Worm (Caenorhabditis elegans) whole organism, late embryonic: ENCODE results near the gene ssq-2.

Source experiments
- C08G9.2 ChIP-seq: sonication (generic microtip); optimal IDR thresholded peaks from 2 replicates; lab custom pipeline; 2016; ENCODE audit warnings: mild to moderate bottlenecking, missing genetic modification characterization, moderate library complexity, missing compliant biosample characterization
- C38D4.7 ChIP-seq: fragments of 200-800 bp; sonication (Bioruptor generic); optimal IDR thresholded peaks from 2 replicates; lab custom pipeline; 2018; ENCODE audit warnings: mild to moderate bottlenecking, missing genetic modification characterization, moderate library complexity, missing compliant biosample characterization
- F13H6.1 ChIP-seq: sonication (generic microtip); optimal IDR thresholded peaks from 2 replicates; lab custom pipeline; 2016; ENCODE audit warnings: missing genetic modification characterization, missing compliant biosample characterization
- K02D7.2 ChIP-seq: sonication (generic microtip); optimal IDR thresholded peaks from 2 replicates; lab custom pipeline; 2017; ENCODE audit warnings: mild to moderate bottlenecking, missing genetic modification characterization, missing compliant biosample characterization
- ahr-1 ChIP-seq: sonication (generic microtip); optimal IDR thresholded peaks from 2 replicates; lab custom pipeline; 2016; ENCODE audit warnings: missing genetic modification characterization, missing compliant biosample characterization
- ama-1 ChIP-seq: fragments of 150-350 bp; optimal IDR thresholded peaks from 2 replicates; lab custom pipeline; 2014
- ceh-2 ChIP-seq: sonication (generic microtip); optimal IDR thresholded peaks from 2 replicates; lab custom pipeline; 2016; ENCODE audit warnings: missing genotype, missing genetic modification characterization, missing compliant biosample characterization
- ceh-22 ChIP-seq: sonication (generic microtip); optimal IDR thresholded peaks from 2 replicates; lab custom pipeline; 2017; ENCODE audit warnings: missing biosample characterization, missing genetic modification characterization
- ceh-24 ChIP-seq: sonication (generic microtip); optimal IDR thresholded peaks from 2 replicates; lab custom pipeline; 2016; ENCODE audit warnings: mild to moderate bottlenecking, missing genetic modification characterization, missing compliant biosample characterization
- ceh-34 ChIP-seq: sonication (generic microtip); optimal IDR thresholded peaks from 2 replicates; lab custom pipeline; 2016; ENCODE audit warnings: mild to moderate bottlenecking, missing genetic modification characterization, missing compliant biosample characterization
- ceh-45 ChIP-seq: fragments of 200-800 bp; sonication (Bioruptor generic); IDR thresholded peaks from 2 replicates; pipeline ENCODE4 v1.3.6; 2022; ENCODE audit warnings: missing genetic modification reagents, missing genetic modification characterization, missing compliant biosample characterization
- ceh-6 ChIP-seq: fragments of 200-800 bp; sonication (Bioruptor generic); optimal IDR thresholded peaks from 2 replicates; lab custom pipeline; 2018; ENCODE audit warnings: mild to moderate bottlenecking, missing genetic modification characterization, missing compliant biosample characterization
- ceh-9 ChIP-seq: sonication (generic microtip); optimal IDR thresholded peaks from 2 replicates; lab custom pipeline; 2016; ENCODE audit warnings: mild to moderate bottlenecking, missing genetic modification characterization, inconsistent platforms, missing compliant biosample characterization
- elt-4 ChIP-seq: sonication (generic microtip); optimal IDR thresholded peaks from 2 replicates; lab custom pipeline; 2016; ENCODE audit warnings: missing genetic modification characterization, missing compliant biosample characterization
- ets-4 ChIP-seq: sonication (generic microtip); optimal IDR thresholded peaks from 2 replicates; lab custom pipeline; 2016; ENCODE audit warnings: missing genetic modification characterization, missing compliant biosample characterization
- fax-1 ChIP-seq: sonication (generic microtip); optimal IDR thresholded peaks from 2 replicates; lab custom pipeline; 2016; ENCODE audit warnings: missing genotype, missing genetic modification characterization, missing compliant biosample characterization
- hlh-13 ChIP-seq: fragments of 200-800 bp; sonication (Bioruptor generic); optimal IDR thresholded peaks from 2 replicates; lab custom pipeline; 2018; ENCODE audit warnings: mild to moderate bottlenecking, missing genetic modification characterization, missing compliant biosample characterization
- hlh-15 ChIP-seq: sonication (generic microtip); optimal IDR thresholded peaks from 2 replicates; lab custom pipeline; 2016; ENCODE audit warnings: missing genetic modification characterization, missing compliant biosample characterization
- hlh-30 ChIP-seq: sonication (generic microtip); optimal IDR thresholded peaks from 2 replicates; lab custom pipeline; 2017; ENCODE audit warnings: antibody characterized with exemption, missing genetic modification characterization, missing compliant biosample characterization; ENCODE audit not compliant: insufficient read depth
- hlh-6 ChIP-seq: sonication (generic microtip); optimal IDR thresholded peaks from 2 replicates; lab custom pipeline; 2016; ENCODE audit warnings: missing genotype, missing genetic modification characterization, missing compliant biosample characterization
- lin-11 ChIP-seq: fragments of 200-800 bp; sonication (Bioruptor generic); optimal IDR thresholded peaks from 2 replicates; lab custom pipeline; 2018; ENCODE audit warnings: mild to moderate bottlenecking, missing genetic modification characterization, missing compliant biosample characterization
- madf-2 ChIP-seq: sonication (generic microtip); optimal IDR thresholded peaks from 2 replicates; lab custom pipeline; 2017; ENCODE audit warnings: missing genetic modification characterization, missing compliant biosample characterization
- nfya-1 ChIP-seq: sonication (generic microtip); optimal IDR thresholded peaks from 2 replicates; lab custom pipeline; 2017; ENCODE audit warnings: missing genetic modification characterization, mild to moderate bottlenecking, missing compliant biosample characterization, antibody characterized with exemption, moderate library complexity
- nhr-11 ChIP-seq: fragments of 150-350 bp; optimal IDR thresholded peaks from 2 replicates; lab custom pipeline; 2014; ENCODE audit warnings: missing biosample characterization, missing genetic modification characterization
- nhr-232 ChIP-seq: sonication (generic microtip); optimal IDR thresholded peaks from 2 replicates; lab custom pipeline; 2016; ENCODE audit warnings: missing genetic modification characterization, missing compliant biosample characterization
- npax-4 ChIP-seq: sonication (generic microtip); optimal IDR thresholded peaks from 2 replicates; lab custom pipeline; 2016; ENCODE audit warnings: missing genetic modification characterization, missing compliant biosample characterization
- odd-2 ChIP-seq: sonication (generic microtip); optimal IDR thresholded peaks from 2 replicates; lab custom pipeline; 2017; ENCODE audit warnings: antibody characterized with exemption, mild to moderate bottlenecking, missing genetic modification characterization, missing compliant biosample characterization
- pag-3 ChIP-seq: sonication (generic microtip); optimal IDR thresholded peaks from 2 replicates; lab custom pipeline; 2016; ENCODE audit warnings: missing compliant biosample characterization, missing genetic modification characterization, borderline replicate concordance
- pat-9 ChIP-seq: fragments of 200-800 bp; sonication (Bioruptor generic); optimal IDR thresholded peaks from 2 replicates; lab custom pipeline; 2018; ENCODE audit warnings: mild to moderate bottlenecking, missing genetic modification characterization, moderate library complexity, missing compliant biosample characterization
- pha-4 ChIP-seq: fragments of 150-350 bp; optimal IDR thresholded peaks from 2 replicates; lab custom pipeline; 2018; ENCODE audit warnings: missing biosample characterization, missing genetic modification reagents, missing genetic modification characterization
- pqm-1 ChIP-seq: sonication (generic microtip); optimal IDR thresholded peaks from 2 replicates; lab custom pipeline; 2016; ENCODE audit warnings: missing genetic modification characterization, missing compliant biosample characterization
- pros-1 ChIP-seq: fragments of 150-350 bp; optimal IDR thresholded peaks from 2 replicates; lab custom pipeline; 2014; ENCODE audit warnings: missing biosample characterization, missing genetic modification reagents, missing genetic modification characterization
- ref-2 ChIP-seq: sonication (generic microtip); optimal IDR thresholded peaks from 2 replicates; lab custom pipeline; 2016; ENCODE audit warnings: missing genetic modification characterization, missing compliant biosample characterization
- rnt-1 ChIP-seq: sonication (generic microtip); optimal IDR thresholded peaks from 2 replicates; lab custom pipeline; 2016; ENCODE audit warnings: missing genetic modification characterization, missing compliant biosample characterization
- sdc-2 ChIP-seq: sonication (generic microtip); optimal IDR thresholded peaks from 2 replicates; lab custom pipeline; 2016; ENCODE audit warnings: missing genotype, missing genetic modification characterization, missing compliant biosample characterization
- sox-2 ChIP-seq: fragments of 200-800 bp; sonication (Bioruptor generic); IDR thresholded peaks from 2 replicates; pipeline ENCODE4 v1.3.6; 2022; ENCODE audit warnings: missing genetic modification reagents, missing genetic modification characterization, missing compliant biosample characterization
- sox-4 ChIP-seq: sonication (generic microtip); optimal IDR thresholded peaks from 2 replicates; lab custom pipeline; 2017; ENCODE audit warnings: mild to moderate bottlenecking, missing genetic modification characterization, inconsistent platforms, missing compliant biosample characterization
- tbx-2 ChIP-seq: sonication (generic microtip); optimal IDR thresholded peaks from 2 replicates; lab custom pipeline; 2016; ENCODE audit warnings: missing genetic modification characterization, missing compliant biosample characterization
- tbx-7 ChIP-seq: sonication (generic microtip); optimal IDR thresholded peaks from 2 replicates; lab custom pipeline; 2016; ENCODE audit warnings: missing genotype, missing genetic modification characterization, missing compliant biosample characterization
- ttx-3 ChIP-seq: sonication (generic microtip); optimal IDR thresholded peaks from 2 replicates; lab custom pipeline; 2016; ENCODE audit warnings: missing genetic modification reagents, missing genetic modification characterization, missing compliant biosample characterization
- unc-3 ChIP-seq, 2 experiments: fragments of 200-800 bp in 1 of 2; sonication (Bioruptor generic) in 1 of 2; sonication (generic microtip) in 1 of 2; conservative IDR thresholded peaks in 1 of 2; optimal IDR thresholded peaks in 1 of 2; 2 replicates each; pipeline versions ENCODE4 v1.3.6 to Lab custom; 2016 to 2022; ENCODE audit warnings: missing compliant biosample characterization in 2 of 2, missing genetic modification characterization in 2 of 2, missing genetic modification reagents in 1 of 2
- unc-42 ChIP-seq: sonication (generic microtip); optimal IDR thresholded peaks from 2 replicates; lab custom pipeline; 2016; ENCODE audit warnings: missing genotype, missing genetic modification characterization, missing compliant biosample characterization
- zip-5 ChIP-seq: sonication (generic microtip); optimal IDR thresholded peaks from 2 replicates; lab custom pipeline; 2016; ENCODE audit warnings: missing genetic modification characterization, missing compliant biosample characterization

ssq-2 gene

DNA sequence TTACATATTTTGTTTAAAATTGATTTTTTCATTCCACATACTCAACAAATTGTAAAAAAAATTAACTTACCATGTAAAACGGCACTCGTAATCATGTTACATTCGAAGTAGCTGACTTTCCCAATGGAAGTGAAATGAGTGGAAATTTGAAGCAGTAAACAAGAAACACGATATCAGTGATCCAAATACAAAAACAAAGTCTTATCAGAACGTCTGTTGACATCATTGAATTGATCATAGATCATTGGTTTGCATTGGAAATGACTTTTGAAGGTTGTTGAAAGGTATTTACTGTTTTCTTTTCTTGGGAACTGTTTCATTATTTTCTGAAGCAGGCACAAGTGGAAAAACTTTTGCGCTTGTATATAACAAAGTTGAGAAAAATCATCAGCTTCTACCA is 19.9 kb upstream of the ssq-2 start, which contains the start of gene Y9C9A.16:
Gene Y9C9A.16 (minus strand): TSS at position 131 of the 400 bp plus-strand sequence.
- TF ChIP-seq sox-4 = no peak
- TF ChIP-seq ceh-24 = no peak
- TF ChIP-seq ets-4 = no peak
- TF ChIP-seq npax-4 (tag; lab: Kevin White, UChicago) = no peak
- no peak for TF ChIP-seq pag-3 (tag; lab: Kevin White, UChicago)
- TF ChIP-seq sox-2 (GFP tag; lab: Robert Waterston, UW) = no peak
- no peak for TF ChIP-seq ceh-22 (tag; lab: Kevin White, UChicago)
- TF ChIP-seq unc-3 (GFP tag; conservative IDR thresholded peaks at IDR 0.05; lab: Robert Waterston, UW) = no peak
- no peak for TF ChIP-seq unc-3 (tag; optimal IDR thresholded peaks at IDR 0.05; lab: Kevin White, UChicago)
- no peak for TF ChIP-seq odd-2
- TF ChIP-seq madf-2 = no peak

DNA sequence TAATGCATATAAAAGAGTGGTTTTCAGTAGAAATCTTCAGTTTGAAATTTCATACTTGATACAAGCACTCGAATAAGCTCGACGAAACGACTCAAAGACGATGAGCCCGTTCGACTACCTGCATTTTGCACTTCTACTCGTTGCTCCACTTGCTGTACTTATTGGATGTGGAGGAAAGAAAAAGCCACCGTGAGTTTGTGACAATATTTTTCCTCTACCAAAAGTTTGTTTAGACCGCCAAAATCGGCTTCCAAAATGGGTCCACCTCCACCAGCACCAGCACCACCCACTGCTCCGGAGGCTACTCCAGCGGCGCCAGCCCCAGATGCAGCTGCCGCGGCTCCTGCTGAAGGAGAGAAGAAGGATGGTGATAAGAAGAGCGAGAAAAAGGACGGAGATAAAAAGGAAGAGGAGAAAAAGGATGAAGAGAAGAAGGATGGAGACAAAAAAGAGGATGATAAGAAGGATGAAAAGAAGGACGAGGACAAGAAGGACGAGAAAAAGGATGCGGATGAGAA is 18.7 kb upstream of the ssq-2 start, which contains the start of gene E03H12.5:
Gene E03H12.5 (plus strand): TSS at position 51 of the 518 bp plus-strand sequence.
- no peak for TF ChIP-seq nhr-232
- TF ChIP-seq pat-9 (tag; lab: Kevin White, UChicago) = no peak
- no peak for TF ChIP-seq tbx-2 (tag; lab: Kevin White, UChicago)
- no peak for TF ChIP-seq ets-4
- TF ChIP-seq rnt-1 (tag; lab: Kevin White, UChicago) = no peak
- TF ChIP-seq tbx-7 (tag; lab: Kevin White, UChicago) = no peak
- no peak for TF ChIP-seq zip-5 (tag; lab: Kevin White, UChicago)
- TF ChIP-seq ttx-3 = no peak
- TF ChIP-seq fax-1 = no peak
- no peak for TF ChIP-seq hlh-30 (tag; lab: Kevin White, UChicago)
- no peak for TF ChIP-seq unc-42 (tag; lab: Kevin White, UChicago)
- TF ChIP-seq, all 69 proteins: peak for 0

DNA sequence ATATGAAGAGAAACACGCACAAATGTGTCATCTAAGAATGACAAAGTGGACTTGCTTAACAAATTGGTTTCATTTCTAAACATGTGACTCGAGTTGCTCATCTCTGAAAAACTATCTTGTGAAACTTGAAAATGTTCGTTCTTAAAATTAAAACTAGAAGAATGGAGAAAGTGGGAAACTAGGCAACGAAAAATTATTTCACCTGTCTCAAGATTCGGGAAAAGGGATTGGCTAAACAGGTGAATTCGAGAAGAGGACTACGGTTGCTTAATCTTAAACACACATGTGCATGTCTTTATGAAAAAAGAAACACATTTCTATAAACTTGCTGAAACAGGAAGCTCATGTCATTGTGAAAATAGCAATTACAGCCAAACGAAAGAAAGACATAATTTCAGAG is 14.9 kb upstream of the ssq-2 start, which contains the start of gene srz-24:
Gene srz-24 (minus strand): TSS at position 101 of the 400 bp plus-strand sequence.
- TF ChIP-seq pqm-1 (tag; lab: Kevin White, UChicago) = no peak
- TF ChIP-seq lin-11 (tag; lab: Kevin White, UChicago) = no peak
- no peak for TF ChIP-seq ceh-24
- no peak for TF ChIP-seq ceh-34 (tag; lab: Kevin White, UChicago)
- no peak for TF ChIP-seq C38D4.7 (GFP tag; lab: Kevin White, UChicago)
- no peak for TF ChIP-seq pha-4 (tag; lab: Kevin White, UChicago)
- TF ChIP-seq ref-2 (tag; lab: Kevin White, UChicago) = no peak
- no peak for TF ChIP-seq madf-2
- TF ChIP-seq nfya-1 (tag; lab: Kevin White, UChicago) = no peak
- no peak for TF ChIP-seq ama-1 (lab: Kevin White, UChicago)
- no peak for TF ChIP-seq F13H6.1 (tag; lab: Kevin White, UChicago)
- no peak for TF ChIP-seq ttx-3
- no peak for TF ChIP-seq ceh-9 (tag; lab: Kevin White, UChicago)
- TF ChIP-seq hlh-13 (GFP tag; lab: Kevin White, UChicago) = no peak
- no peak for TF ChIP-seq K02D7.2 (tag; lab: Kevin White, UChicago)
- no peak for TF ChIP-seq pat-9 (tag; lab: Kevin White, UChicago)
- TF ChIP-seq unc-3 (GFP tag; conservative IDR thresholded peaks at IDR 0.05; lab: Robert Waterston, UW) = no peak
- TF ChIP-seq unc-3 (tag; optimal IDR thresholded peaks at IDR 0.05; lab: Kevin White, UChicago) = no peak
- TF ChIP-seq, all 69 proteins: peak for 0

DNA sequence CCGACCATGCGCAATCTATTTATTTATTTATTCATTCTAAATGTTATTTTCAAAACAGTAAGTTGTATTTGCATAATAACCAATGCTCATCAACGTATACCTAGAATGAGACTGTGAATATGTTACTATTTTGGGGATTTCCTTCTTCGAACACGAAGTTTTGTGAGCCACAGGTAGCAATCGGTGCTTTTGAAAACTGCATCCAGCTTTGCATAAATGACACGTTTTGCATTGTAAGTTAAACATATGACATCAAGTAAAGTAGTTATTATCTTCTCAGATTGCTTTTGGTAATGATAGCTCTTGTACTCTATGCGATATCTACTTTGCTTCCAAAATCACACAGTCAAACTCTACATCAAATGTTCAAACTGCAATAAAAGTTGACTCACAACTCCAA is 13.5 kb upstream of the ssq-2 start, which contains the start of gene E03H12.4:
Gene E03H12.4 (plus strand): TSS at position 120 of the 400 bp plus-strand sequence.
- TF ChIP-seq unc-42 (tag; lab: Kevin White, UChicago) (no peak), hlh-15 (tag; lab: Kevin White, UChicago) (no peak), hlh-6 (tag; lab: Kevin White, UChicago) (no peak), nhr-11 (no peak), nfya-1 (tag; lab: Kevin White, UChicago) (no peak), hlh-30 (tag; lab: Kevin White, UChicago) (no peak), odd-2 (no peak), zip-5 (tag; lab: Kevin White, UChicago) (no peak), pha-4 (tag; lab: Kevin White, UChicago) (no peak), C38D4.7 (GFP tag; lab: Kevin White, UChicago) (no peak), lin-11 (tag; lab: Kevin White, UChicago) (no peak), ceh-2 (no peak), sdc-2 (tag; lab: Kevin White, UChicago) (no peak), C08G9.2 (tag; lab: Kevin White, UChicago) (no peak), sox-4 (no peak), elt-4 (tag; lab: Kevin White, UChicago) (no peak), pros-1 (tag; lab: Kevin White, UChicago) (no peak), ceh-45 (GFP tag; lab: Robert Waterston, UW) (no peak), ceh-6 (GFP tag; lab: Kevin White, UChicago) (no peak), ahr-1 (tag; lab: Kevin White, UChicago) (no peak)
